Worm (Caenorhabditis elegans) whole organism, L1 larva: ENCODE measurements around the gene sri-70.

ENCODE experiments used
- elt-2 ChIP-seq: sonication (generic microtip); optimal IDR thresholded peaks from 2 replicates; lab custom pipeline; 2016; ENCODE audit warnings: missing genetic modification characterization, mild to moderate bottlenecking, inconsistent platforms, missing compliant biosample characterization, missing genetic modification reagents
- lin-39 ChIP-seq: fragments of 150-350 bp; optimal IDR thresholded peaks from 2 replicates; lab custom pipeline; 2014; ENCODE audit warnings: missing biosample characterization, missing genetic modification reagents, missing genetic modification characterization
- nhr-11 ChIP-seq: fragments of 150-350 bp; optimal IDR thresholded peaks from 2 replicates; lab custom pipeline; 2014; ENCODE audit warnings: missing biosample characterization, missing genetic modification characterization
- nhr-237 ChIP-seq: fragments of 150-350 bp; optimal IDR thresholded peaks from 2 replicates; lab custom pipeline; 2014; ENCODE audit warnings: missing biosample characterization, missing genetic modification characterization
- unc-86 ChIP-seq: sonication (generic microtip); optimal IDR thresholded peaks from 2 replicates; lab custom pipeline; 2016; ENCODE audit warnings: missing genetic modification characterization, missing compliant biosample characterization

- TF ChIP-seq unc-86 (tag; lab: Kevin White, UChicago) (no peak), nhr-11 (no peak), lin-39 (no peak), nhr-237 (no peak), elt-2 (tag; lab: Kevin White, UChicago) (no peak)
Measured at ce11 chrV:17307926-17308325, 5.1 kb downstream of the sri-70 start.
